Worm (Caenorhabditis elegans): ENCODE measurements around the gene C01G10.7.

C01G10.7 gene

DNA sequence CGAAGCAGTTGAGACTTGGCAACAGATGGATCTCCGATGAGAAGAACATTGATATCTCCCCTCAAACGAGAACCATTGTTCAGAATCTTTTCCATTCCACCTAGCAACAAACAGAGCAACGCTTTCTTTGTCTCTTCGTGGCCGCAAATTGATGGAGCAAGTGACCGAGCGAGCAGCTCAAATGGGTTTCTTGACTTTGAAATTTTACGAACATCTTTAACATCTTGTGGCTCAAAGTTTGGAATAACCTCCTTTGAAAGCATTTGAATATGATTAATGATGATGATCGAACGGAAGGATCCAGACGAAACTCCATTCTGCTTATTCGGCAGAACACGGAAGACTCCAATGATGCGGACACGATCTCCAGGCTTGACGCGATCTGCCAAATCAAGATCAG is 27.1 kb upstream of the C01G10.7 start:
- no peak for TF ChIP-seq sem-4 (tag; optimal IDR thresholded peaks at IDR 0.05)
- TF ChIP-seq snpc-4 (tag; optimal IDR thresholded peaks at IDR 0.05) = no peak
- no peak for TF ChIP-seq nhr-6 (tag; optimal IDR thresholded peaks at IDR 0.05)
- no peak for TF ChIP-seq ztf-4 (tag; optimal IDR thresholded peaks at IDR 0.05)
- TF ChIP-seq nhr-21 (tag; optimal IDR thresholded peaks at IDR 0.05) = no peak
- no peak for TF ChIP-seq nhr-25 (tag; optimal IDR thresholded peaks at IDR 0.05)
- no peak for TF ChIP-seq peb-1 (tag; optimal IDR thresholded peaks at IDR 0.05)
- TF ChIP-seq ztf-1 (GFP tag; conservative IDR thresholded peaks at IDR 0.05) = no peak
- no peak for TF ChIP-seq gmeb-1 (tag; optimal IDR thresholded peaks at IDR 0.05)

DNA sequence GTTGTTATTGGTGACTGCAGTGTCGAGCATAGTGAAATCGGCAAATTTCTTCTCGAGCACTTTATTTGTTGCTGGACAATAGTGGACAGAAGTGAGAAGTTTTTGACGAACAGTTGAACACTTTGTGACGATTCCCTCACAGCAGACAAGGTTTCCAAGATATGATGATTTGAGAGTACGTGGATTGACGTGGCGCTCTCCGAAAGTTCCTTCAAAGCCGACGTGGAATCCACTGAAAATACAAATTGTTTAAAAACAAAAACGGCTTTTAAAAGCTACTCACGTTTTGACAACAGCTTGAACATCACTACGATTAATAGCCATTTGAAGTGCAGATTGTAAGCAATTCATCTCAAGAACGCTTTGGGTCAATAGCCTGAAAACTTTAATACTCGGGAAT is 26.6 kb upstream of the C01G10.7 start:
- TF ChIP-seq blmp-1 (tag; optimal IDR thresholded peaks at IDR 0.05; ENCODE audit: insufficient read depth) = no peak

DNA sequence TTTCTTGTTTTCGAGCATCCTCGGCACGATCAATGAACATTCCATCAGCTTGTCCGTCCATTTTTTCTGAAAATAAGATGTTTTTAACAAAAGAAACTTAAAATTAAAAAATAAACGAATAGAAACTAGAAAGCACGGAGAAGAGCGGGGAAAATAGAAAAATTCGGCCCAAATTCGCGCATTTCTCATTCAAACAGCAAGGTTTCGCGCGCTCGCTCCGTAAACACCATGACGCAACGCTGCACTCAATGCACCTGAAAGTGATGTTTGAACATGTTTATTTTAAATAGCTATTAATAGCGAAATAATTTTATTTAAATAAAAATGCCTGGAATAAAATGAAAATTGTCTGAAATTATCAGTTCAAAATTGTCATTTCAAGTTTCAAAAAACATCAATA is 26.0 kb upstream of the C01G10.7 start, which contains the start of the genes mcm-3 and C25D7.15:
Gene mcm-3, minus strand, starts transcription at position 66 of the 400 bp plus-strand sequence.
Gene C25D7.15, plus strand, starts transcription at position 275 of the 400 bp plus-strand sequence.
- TF ChIP-seq nhr-129 (tag; optimal IDR thresholded peaks at IDR 0.05) (peak; percentile 36), ceh-16 (tag; optimal IDR thresholded peaks at IDR 0.05) (no peak), gmeb-1 (tag; optimal IDR thresholded peaks at IDR 0.05) (peak; percentile 75), C34F6.9 (tag; optimal IDR thresholded peaks at IDR 0.05) (peak; percentile 39), ztf-1 (GFP tag; conservative IDR thresholded peaks at IDR 0.05) (no peak), sem-4 (tag; optimal IDR thresholded peaks at IDR 0.05) (no peak)

DNA sequence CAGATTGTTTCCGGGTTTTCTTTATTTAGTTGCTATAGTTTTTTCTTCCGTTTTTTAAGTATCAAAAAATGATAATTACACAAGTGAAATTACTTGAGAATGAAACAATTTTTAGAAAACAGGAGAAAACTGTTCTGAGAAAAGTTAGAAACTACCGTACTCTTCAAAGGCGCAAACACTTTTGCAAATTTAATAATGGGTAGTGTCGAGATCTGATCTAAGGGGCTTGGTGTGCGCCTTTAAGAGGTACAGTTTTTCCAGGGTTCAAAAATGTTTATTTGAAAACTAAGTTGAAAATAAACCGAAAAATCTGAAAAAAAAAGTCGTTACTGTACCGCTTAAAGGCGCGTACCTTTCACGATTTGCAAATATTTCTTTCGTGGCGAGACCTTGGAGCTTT is 25.0 kb upstream of the C01G10.7 start:
- TF ChIP-seq dmd-4 (tag; optimal IDR thresholded peaks at IDR 0.05) (no peak), lsy-2 (tag; optimal IDR thresholded peaks at IDR 0.05) (no peak), nhr-237 (tag; optimal IDR thresholded peaks at IDR 0.05) (no peak), aly-2 (tag; optimal IDR thresholded peaks at IDR 0.05) (no peak)

DNA sequence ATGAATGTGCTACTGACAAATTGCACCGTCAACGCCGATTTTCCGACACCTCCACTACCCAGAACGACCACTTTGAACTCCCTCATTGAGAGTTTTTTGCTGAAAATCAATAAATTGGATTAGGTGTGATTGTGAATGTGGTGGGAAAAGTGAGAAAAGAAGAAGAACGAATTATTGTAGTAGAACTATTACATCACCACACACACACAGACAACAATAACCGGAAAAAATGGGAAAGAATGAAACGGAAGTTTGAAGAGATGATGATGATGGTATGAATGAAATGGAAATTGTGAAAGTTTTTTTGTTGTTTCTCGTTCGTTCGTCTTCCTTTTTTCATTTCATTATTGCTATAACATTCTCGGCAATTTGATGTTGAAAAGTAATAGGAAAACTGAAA is 21.6 kb upstream of the C01G10.7 start, which contains the start of gene rap-2:
Gene rap-2, minus strand, starts transcription at position 101 of the 400 bp plus-strand sequence.
- TF ChIP-seq nhr-6 (tag; optimal IDR thresholded peaks at IDR 0.05) = no peak
- TF ChIP-seq gmeb-1 (tag; optimal IDR thresholded peaks at IDR 0.05) = no peak
- no peak for TF ChIP-seq crh-2 (tag; optimal IDR thresholded peaks at IDR 0.05)
- no peak for TF ChIP-seq elt-1 (tag; optimal IDR thresholded peaks at IDR 0.05)
- TF ChIP-seq sma-3 (GFP tag; optimal IDR thresholded peaks at IDR 0.05) = no peak
- TF ChIP-seq lin-39 (tag; optimal IDR thresholded peaks at IDR 0.05) = no peak
- no peak for TF ChIP-seq peb-1 (tag; optimal IDR thresholded peaks at IDR 0.05)
- TF ChIP-seq ztf-1 (GFP tag; conservative IDR thresholded peaks at IDR 0.05) = no peak

DNA sequence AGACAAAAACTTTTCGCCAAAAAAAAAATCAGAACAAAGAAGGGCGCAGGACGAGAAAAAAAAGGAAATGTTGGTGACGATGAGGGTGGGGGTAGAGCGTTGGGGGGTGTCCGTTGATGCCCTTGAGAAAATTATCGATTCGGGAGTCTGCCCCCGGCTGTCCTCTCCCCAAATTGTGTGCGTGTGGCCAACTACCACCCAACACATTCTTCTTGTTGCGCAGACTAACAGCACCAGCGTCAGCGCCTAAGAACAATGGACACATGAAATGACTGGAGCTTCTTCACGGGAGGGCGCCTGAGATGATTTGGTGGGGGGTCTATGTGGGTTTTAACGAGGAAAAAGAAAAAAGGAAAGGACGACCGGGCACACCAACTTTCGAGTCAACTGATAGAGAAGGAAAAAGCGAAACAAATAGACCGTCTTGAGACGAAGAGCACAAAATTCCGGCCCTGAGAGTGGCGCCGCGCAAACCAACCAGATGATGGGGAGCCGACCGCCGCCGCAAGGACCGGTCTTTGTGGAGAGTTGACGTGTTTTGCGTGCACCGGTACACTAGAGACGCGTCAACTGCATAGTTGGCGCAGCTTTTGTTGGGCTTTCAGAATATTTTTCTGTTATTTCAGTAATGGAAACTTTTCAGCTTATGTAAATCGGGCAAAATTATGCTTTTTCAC is 20.3 kb upstream of the C01G10.7 start, which contains the start of gene C25D7.9:
Gene C25D7.9, plus strand, starts transcription at position 68 of the 677 bp plus-strand sequence.
- no peak for TF ChIP-seq mbf-1 (tag; optimal IDR thresholded peaks at IDR 0.05)
- no peak for TF ChIP-seq alr-1 (tag; optimal IDR thresholded peaks at IDR 0.05)
- TF ChIP-seq peb-1 (tag; optimal IDR thresholded peaks at IDR 0.05) = no peak
- TF ChIP-seq skn-1 (tag; optimal IDR thresholded peaks at IDR 0.05) = no peak
- TF ChIP-seq sma-3 (GFP tag; optimal IDR thresholded peaks at IDR 0.05) = no peak
- TF ChIP-seq R02D3.7 (tag; optimal IDR thresholded peaks at IDR 0.05) = no peak
- no peak for TF ChIP-seq sma-9 (GFP tag; optimal IDR thresholded peaks at IDR 0.05)
- no peak for TF ChIP-seq sma-9 (tag; optimal IDR thresholded peaks at IDR 0.05)
- TF ChIP-seq unc-62 (GFP tag; optimal IDR thresholded peaks at IDR 0.05) = no peak
- TF ChIP-seq ceh-82 (tag; optimal IDR thresholded peaks at IDR 0.05) = no peak
- TF ChIP-seq elt-3 (tag; optimal IDR thresholded peaks at IDR 0.05) = no peak
- TF ChIP-seq ZK546.5 (tag; optimal IDR thresholded peaks at IDR 0.05) = no peak
- TF ChIP-seq dmd-4 (tag; optimal IDR thresholded peaks at IDR 0.05) = no peak
- TF ChIP-seq snpc-4 (tag; optimal IDR thresholded peaks at IDR 0.05) = no peak
- TF ChIP-seq ceh-16 (tag; optimal IDR thresholded peaks at IDR 0.05) = no peak
- TF ChIP-seq aly-2 (tag; optimal IDR thresholded peaks at IDR 0.05) = no peak
- TF ChIP-seq nhr-21 (tag; optimal IDR thresholded peaks at IDR 0.05) = no peak
- no peak for TF ChIP-seq nhr-25 (tag; optimal IDR thresholded peaks at IDR 0.05)
- no peak for TF ChIP-seq unc-39 (tag; optimal IDR thresholded peaks at IDR 0.05)
- TF ChIP-seq ztf-4 (tag; optimal IDR thresholded peaks at IDR 0.05) = no peak
- no peak for TF ChIP-seq nhr-12 (tag; optimal IDR thresholded peaks at IDR 0.05)
- no peak for TF ChIP-seq mdl-1 (tag; optimal IDR thresholded peaks at IDR 0.05)
- TF ChIP-seq egl-27 (tag; optimal IDR thresholded peaks at IDR 0.05) = no peak
- TF ChIP-seq mab-5 (tag; optimal IDR thresholded peaks at IDR 0.05) = no peak
- no peak for TF ChIP-seq nhr-77 (tag; optimal IDR thresholded peaks at IDR 0.05)
- TF ChIP-seq nhr-129 (tag; optimal IDR thresholded peaks at IDR 0.05) = peak; percentile 23
- no peak for TF ChIP-seq nhr-6 (tag; optimal IDR thresholded peaks at IDR 0.05)
- peak; percentile 36 for TF ChIP-seq lin-13 (GFP tag; optimal IDR thresholded peaks at IDR 0.05)
- no peak for TF ChIP-seq nhr-10 (tag; optimal IDR thresholded peaks at IDR 0.05)
- TF ChIP-seq lin-39 (tag; optimal IDR thresholded peaks at IDR 0.05) = no peak
- no peak for TF ChIP-seq nhr-11 (tag; optimal IDR thresholded peaks at IDR 0.05)
- no peak for TF ChIP-seq nhr-23 (tag; optimal IDR thresholded peaks at IDR 0.05)
- no peak for TF ChIP-seq lin-11 (tag; optimal IDR thresholded peaks at IDR 0.05)
